Worm (Caenorhabditis elegans) whole organism, L4 larva: ENCODE data around the gene dod-20.

Source experiments
- F37D6.2 ChIP-seq: sonication (generic microtip); optimal IDR thresholded peaks from 2 replicates; lab custom pipeline; 2016; ENCODE audit warnings: mild to moderate bottlenecking, missing genetic modification characterization, missing compliant biosample characterization
- R02D3.7 ChIP-seq: fragments of 150-350 bp; sonication (generic microtip); optimal IDR thresholded peaks from 3 replicates; lab custom pipeline; 2014; ENCODE audit warnings: missing biosample characterization, missing genetic modification characterization
- aha-1 ChIP-seq: fragments of 150-350 bp; peaks from one replicate; lab custom pipeline; 2014; ENCODE audit warnings: missing biosample characterization, missing genetic modification characterization
- ceh-82 ChIP-seq: sonication (generic microtip); optimal IDR thresholded peaks from 2 replicates; lab custom pipeline; 2017; ENCODE audit warnings: missing biosample characterization, missing genetic modification characterization
- daf-19 ChIP-seq: fragments of 200-800 bp; sonication (Bioruptor generic); conservative IDR thresholded peaks from 2 replicates; pipeline ENCODE4 v1.3.6; 2022; ENCODE audit warnings: missing genetic modification characterization, missing compliant biosample characterization
- jun-1 ChIP-seq: fragments of 150-350 bp; optimal IDR thresholded peaks from 2 replicates; lab custom pipeline; 2014; ENCODE audit warnings: missing biosample characterization, missing genetic modification reagents, missing genetic modification characterization
- mep-1 ChIP-seq: fragments of 150-350 bp; sonication (generic microtip); optimal IDR thresholded peaks from 3 replicates; lab custom pipeline; 2014; ENCODE audit warnings: missing biosample characterization, missing genetic modification characterization
- nhr-10 ChIP-seq: fragments of 150-350 bp; optimal IDR thresholded peaks from 2 replicates; lab custom pipeline; 2014; ENCODE audit warnings: missing biosample characterization, missing genetic modification characterization
- saeg-2 ChIP-seq: fragments of 200-800 bp; sonication (Bioruptor generic); IDR thresholded peaks from 2 replicates; pipeline ENCODE4 v1.3.6; 2022; ENCODE audit warnings: missing genetic modification reagents, missing genetic modification characterization, missing compliant biosample characterization
- set-16 ChIP-seq: fragments of 200-800 bp; sonication (Bioruptor generic); IDR thresholded peaks from 2 replicates; pipeline ENCODE4 v1.3.6; 2022; ENCODE audit warnings: missing genetic modification reagents, missing genetic modification characterization, missing compliant biosample characterization
- spr-3 ChIP-seq: fragments of 200-800 bp; sonication (Bioruptor generic); optimal IDR thresholded peaks from 2 replicates; lab custom pipeline; 2018; ENCODE audit warnings: mild to moderate bottlenecking, missing genetic modification characterization, missing compliant biosample characterization
- unc-130 ChIP-seq: sonication (generic microtip); optimal IDR thresholded peaks from 2 replicates; lab custom pipeline; 2016; ENCODE audit warnings: missing genetic modification reagents, missing genetic modification characterization, missing compliant biosample characterization
- ztf-11 ChIP-seq: fragments of 150-350 bp; optimal IDR thresholded peaks from 2 replicates; lab custom pipeline; 2014; ENCODE audit warnings: missing biosample characterization, missing genetic modification characterization
- ztf-7 ChIP-seq: fragments of 150-350 bp; optimal IDR thresholded peaks from 2 replicates; lab custom pipeline; 2014; ENCODE audit warnings: missing biosample characterization, missing genetic modification characterization

- TF ChIP-seq F37D6.2 (tag; lab: Kevin White, UChicago) (no peak), jun-1 (tag; lab: Kevin White, UChicago) (no peak), aha-1 (tag; lab: Kevin White, UChicago) (peak; percentile 13), mep-1 (no peak), saeg-2 (GFP tag; lab: Robert Waterston, UW) (no peak), nhr-10 (tag; lab: Kevin White, UChicago) (no peak), daf-19 (GFP tag; lab: Robert Waterston, UW) (no peak), ztf-11 (no peak), R02D3.7 (tag; lab: Kevin White, UChicago) (no peak), ceh-82 (tag; lab: Kevin White, UChicago) (no peak), spr-3 (GFP tag; lab: Kevin White, UChicago) (no peak), unc-130 (GFP tag; lab: Kevin White, UChicago) (no peak), ztf-7 (no peak), set-16 (GFP tag; lab: Robert Waterston, UW) (no peak)
Observed at ce11 chrV:440923-441322, 18.7 kb downstream of the dod-20 start, which contains the start of gene B0554.7.
